Fruit fly (Drosophila melanogaster) whole organism, embryonic: ENCODE results near the gene CG43895.

ENCODE experiments used
- CG11723 ChIP-seq: fragments of 200-800 bp; sonication (Bioruptor generic); optimal IDR thresholded peaks from 2 replicates; lab custom pipeline; 2017; ENCODE audit warnings: missing biosample characterization, mild to moderate bottlenecking, missing genetic modification characterization
- CG13123 ChIP-seq: fragments of 200-800 bp; sonication (Bioruptor generic); optimal IDR thresholded peaks from 2 replicates; lab custom pipeline; 2016; ENCODE audit warnings: missing biosample characterization, missing genetic modification characterization
- CG15479 ChIP-seq: fragments of 200-800 bp; sonication (Bioruptor generic); optimal IDR thresholded peaks from 3 replicates; lab custom pipeline; 2019; ENCODE audit warnings: missing biosample characterization, mild to moderate bottlenecking, missing genetic modification characterization, moderate library complexity
- CG15696 ChIP-seq: fragments of 200-800 bp; sonication (Bioruptor generic); optimal IDR thresholded peaks from 2 replicates; lab custom pipeline; 2019; ENCODE audit warnings: missing biosample characterization, mild to moderate bottlenecking, missing genetic modification characterization, moderate library complexity
- CG16779 ChIP-seq: fragments of 200-800 bp; sonication (Bioruptor generic); IDR thresholded peaks from 2 replicates; pipeline ENCODE4 v1.3.6; 2022; ENCODE audit warnings: missing biosample characterization, missing genetic modification characterization
- CG2199 ChIP-seq: fragments of 200-800 bp; sonication (Bioruptor generic); IDR thresholded peaks from 3 replicates; pipeline ENCODE4 v1.3.6; 2022; ENCODE audit warnings: missing biosample characterization, missing genetic modification characterization
- CG6175 ChIP-seq: fragments of 200-800 bp; sonication (Bioruptor generic); IDR thresholded peaks from 3 replicates; pipeline ENCODE4 v1.3.6; 2022; ENCODE audit warnings: missing biosample characterization, missing genetic modification characterization
- CG8281 ChIP-seq: fragments of 200-800 bp; sonication (Bioruptor generic); optimal IDR thresholded peaks from 2 replicates; lab custom pipeline; 2018; ENCODE audit warnings: missing biosample characterization, mild to moderate bottlenecking, missing genetic modification characterization, moderate library complexity
- CG9609 ChIP-seq: fragments of 200-800 bp; sonication (Bioruptor generic); optimal IDR thresholded peaks from 3 replicates; lab custom pipeline; 2016; ENCODE audit warnings: missing biosample characterization, missing genetic modification characterization
- D ChIP-seq, 2 experiments: fragments of 200-800 bp in 1 of 2; fragments of >200 bp in 1 of 2; sonication (Bioruptor generic) in 1 of 2; optimal IDR thresholded peaks; 2 replicates in 1 of 2; 3 replicates in 1 of 2; lab custom pipeline; 2017; ENCODE audit warnings: mild to moderate bottlenecking in 1 of 2, missing biosample characterization in 1 of 2, missing genetic modification characterization in 1 of 2, missing genetic modification reagents in 1 of 2
- E2f1 ChIP-seq: fragments of 200-800 bp; sonication (Bioruptor generic); IDR thresholded peaks from 2 replicates; pipeline ENCODE4 v1.3.6; 2022; ENCODE audit warnings: missing biosample characterization, missing genetic modification characterization
- ERR ChIP-seq: fragments of 200-800 bp; sonication (Bioruptor generic); optimal IDR thresholded peaks from 2 replicates; lab custom pipeline; 2016; ENCODE audit warnings: missing biosample characterization, missing genetic modification characterization
- HLH3B ChIP-seq: fragments of 200-800 bp; sonication (Bioruptor generic); IDR thresholded peaks from 2 replicates; pipeline ENCODE4 v1.3.6; 2022; ENCODE audit warnings: missing biosample characterization, missing genetic modification characterization
- HLHmδ ChIP-seq: fragments of 200-800 bp; sonication (Bioruptor generic); optimal IDR thresholded peaks from 2 replicates; lab custom pipeline; 2018; ENCODE audit warnings: missing biosample characterization, mild to moderate bottlenecking, missing genetic modification characterization, moderate library complexity
- Jarid2 ChIP-seq: fragments of 200-800 bp; sonication (Bioruptor generic); optimal IDR thresholded peaks from 3 replicates; lab custom pipeline; 2017; ENCODE audit warnings: mild to moderate bottlenecking, missing biosample characterization, missing genetic modification reagents, missing genetic modification characterization
- Meics ChIP-seq: fragments of 200-800 bp; sonication (Bioruptor generic); optimal IDR thresholded peaks from 2 replicates; lab custom pipeline; 2017; ENCODE audit warnings: missing biosample characterization, mild to moderate bottlenecking, missing genetic modification characterization
- Nf-YB ChIP-seq: fragments of 200-800 bp; sonication (Bioruptor generic); optimal IDR thresholded peaks from 3 replicates; lab custom pipeline; 2019; ENCODE audit warnings: missing biosample characterization, mild to moderate bottlenecking, missing genetic modification characterization, moderate library complexity
- Nf-YC ChIP-seq: fragments of 200-800 bp; optimal IDR thresholded peaks from 3 replicates; lab custom pipeline; 2019; ENCODE audit warnings: missing biosample characterization, mild to moderate bottlenecking, missing genetic modification characterization, moderate library complexity
- Opbp ChIP-seq: fragments of 200-800 bp; sonication (Bioruptor generic); IDR thresholded peaks from 3 replicates; pipeline ENCODE4 v1.3.6; 2022; ENCODE audit warnings: missing biosample characterization, missing genetic modification characterization; ENCODE audit not compliant: partially characterized antibody
- amos ChIP-seq: fragments of 200-800 bp; sonication (Bioruptor generic); IDR thresholded peaks from 2 replicates; pipeline ENCODE4 v1.3.6; 2022; ENCODE audit warnings: missing biosample characterization, missing genetic modification characterization; ENCODE audit not compliant: partially characterized antibody
- chif ChIP-seq, 2 experiments: fragments of 200-800 bp; sonication (Bioruptor generic); optimal IDR thresholded peaks; 3 replicates each; lab custom pipeline; 2016; ENCODE audit warnings: missing biosample characterization in 2 of 2, missing genetic modification characterization in 2 of 2
- disco-r ChIP-seq: fragments of 200-800 bp; sonication (Bioruptor generic); optimal IDR thresholded peaks from 2 replicates; lab custom pipeline; 2016; ENCODE audit warnings: missing biosample characterization, missing genetic modification characterization
- esg ChIP-seq: fragments of 200-800 bp; sonication (Bioruptor generic); conservative IDR thresholded peaks from 2 replicates; pipeline ENCODE4 v1.3.6; 2022; ENCODE audit warnings: missing biosample characterization, missing genetic modification characterization
- ewg ChIP-seq: fragments of 200-800 bp; sonication (Bioruptor generic); optimal IDR thresholded peaks from 3 replicates; lab custom pipeline; 2017; ENCODE audit warnings: mild to moderate bottlenecking, missing biosample characterization, missing genetic modification reagents, missing genetic modification characterization
- ind ChIP-seq: fragments of 200-800 bp; sonication (Bioruptor generic); optimal IDR thresholded peaks from 3 replicates; lab custom pipeline; 2016; ENCODE audit warnings: missing biosample characterization, missing genetic modification characterization
- jing ChIP-seq: fragments of 200-800 bp; sonication (Bioruptor generic); optimal IDR thresholded peaks from 2 replicates; lab custom pipeline; 2018; ENCODE audit warnings: missing biosample characterization, mild to moderate bottlenecking, missing genetic modification characterization
- ken ChIP-seq: fragments of 200-800 bp; sonication (Bioruptor generic); IDR thresholded peaks from 3 replicates; pipeline ENCODE4 v1.3.6; 2022; ENCODE audit warnings: missing biosample characterization, missing genetic modification characterization
- kni ChIP-seq: fragments of 200-800 bp; sonication (Bioruptor generic); optimal IDR thresholded peaks from 3 replicates; lab custom pipeline; 2017; ENCODE audit warnings: mild to moderate bottlenecking, missing biosample characterization, missing genetic modification reagents, missing genetic modification characterization
- nom ChIP-seq: fragments of 200-800 bp; sonication (Bioruptor generic); optimal IDR thresholded peaks from 2 replicates; lab custom pipeline; 2017; ENCODE audit warnings: missing biosample characterization, missing genetic modification characterization, mild to moderate bottlenecking, moderate library complexity, missing genetic modification reagents
- odd ChIP-seq: fragments of 200-800 bp; sonication (Bioruptor generic); optimal IDR thresholded peaks from 2 replicates; lab custom pipeline; 2017; ENCODE audit warnings: missing biosample characterization, mild to moderate bottlenecking, missing genetic modification characterization
- sens ChIP-seq: fragments of 200-800 bp; sonication (Bioruptor generic); peaks from one replicate; lab custom pipeline; 2016; ENCODE audit warnings: missing biosample characterization, missing genetic modification characterization
- sqz ChIP-seq: fragments of 200-800 bp; sonication (Bioruptor generic); optimal IDR thresholded peaks from 3 replicates; lab custom pipeline; 2018; ENCODE audit warnings: missing biosample characterization, mild to moderate bottlenecking, missing genetic modification characterization
- ssp ChIP-seq: fragments of 200-800 bp; sonication (Bioruptor generic); IDR thresholded peaks from 2 replicates; pipeline ENCODE4 v1.3.6; 2022; ENCODE audit warnings: missing biosample characterization, missing genetic modification characterization
- zf30C ChIP-seq: fragments of 200-800 bp; sonication (Bioruptor generic); optimal IDR thresholded peaks from 3 replicates; lab custom pipeline; 2018; ENCODE audit warnings: missing biosample characterization, mild to moderate bottlenecking, missing genetic modification characterization
- zfh1 ChIP-seq: fragments of 200-800 bp; sonication (Bioruptor generic); IDR thresholded peaks from 3 replicates; pipeline ENCODE4 v1.3.6; 2022; ENCODE audit warnings: missing biosample characterization, missing genetic modification characterization

Gene CG43895

dm6 chr3L:21819497-21819896 is 6.0 kb upstream of the CG43895 start:
- peak; percentile 93 for TF ChIP-seq CG8281 (tag; lab: Kevin White, UChicago)
- no peak for TF ChIP-seq CG13123
- peak; percentile 12 for TF ChIP-seq sens (GFP tag; lab: Kevin White, UChicago)
- 0 out of 2 replicates have a peak, but pooled peaks have one; percentile 11 for TF ChIP-seq CG16779 (GFP tag; lab: Robert Waterston, UW)

dm6 chr3L:21818701-21819100 is 5.2 kb upstream of the CG43895 start:
- peak; percentile 91 for TF ChIP-seq Nf-YB (GFP tag; lab: Kevin White, UChicago)
- peak; percentile 85 for TF ChIP-seq Nf-YC (tag; lab: Kevin White, UChicago)
- no peak for TF ChIP-seq ind (GFP tag; lab: Kevin White, UChicago)

dm6 chr3L:21808568-21808967 is 4.9 kb downstream of the CG43895 start, which contains the start of gene eg:
TSS of gene eg (plus strand) at chr3L:21808703.
- TF ChIP-seq esg (0 out of 2 replicates have a peak, but pooled peaks have one; percentile 1), jing (peak; percentile 14), CG9609 (GFP tag; lab: Kevin White, UChicago) (no peak), kni (peak; percentile 15), CG15696 (tag; lab: Kevin White, UChicago) (peak; percentile 20), CG2199 (GFP tag; lab: Robert Waterston, UW) (0 out of 3 replicates have a peak, but pooled peaks have one; percentile 26), CG6175 (peak; percentile 74; the same call in 2 of the 3 replicates), Opbp (GFP tag; lab: Robert Waterston, UW) (peak; percentile 62; the same call in 2 of the 3 replicates), HLHmδ (GFP tag; lab: Kevin White, UChicago) (peak; percentile 89), amos (GFP tag; lab: Robert Waterston, UW) (peak; percentile 26; the same call in 1 of the 2 replicates), HLH3B (0 out of 2 replicates have a peak, but pooled peaks have one; percentile 1), zf30C (GFP tag; lab: Kevin White, UChicago) (peak; percentile 47), ewg (peak; percentile 10), Jarid2 (GFP tag; lab: Kevin White, UChicago) (peak; percentile 83), disco-r (GFP tag; lab: Kevin White, UChicago) (no peak), ssp (GFP tag; lab: Robert Waterston, UW) (no peak), Meics (peak; percentile 36), D (optimal IDR thresholded peaks at IDR 0.05; lab: Kevin White, UChicago) (peak; percentile 72), D (GFP tag; optimal IDR thresholded peaks at IDR 0.05; lab: Kevin White, UChicago) (no peak), CG11723 (GFP tag; lab: Kevin White, UChicago) (peak; percentile 9), ERR (GFP tag; lab: Kevin White, UChicago) (no peak), E2f1 (GFP tag; lab: Robert Waterston, UW) (0 out of 2 replicates have a peak, but pooled peaks have one; percentile 3), ken (GFP tag; lab: Robert Waterston, UW) (no peak), CG15479 (GFP tag; lab: Kevin White, UChicago) (peak; percentile 70), odd (GFP tag; lab: Kevin White, UChicago) (peak; percentile 29), sqz (GFP tag; lab: Kevin White, UChicago) (no peak), zfh1 (0 out of 3 replicates have a peak, but pooled peaks have one; percentile 0), nom (GFP tag; lab: Kevin White, UChicago) (peak; percentile 53), chif (GFP tag; optimal IDR thresholded peaks at IDR 0.05; lab: Kevin White, UChicago) (peak in 1 of 2 experiments; percentile 0)
